Fruit fly (Drosophila melanogaster): Measurements from ENCODE around the gene Ubr3.

Gene Ubr3

DNA sequence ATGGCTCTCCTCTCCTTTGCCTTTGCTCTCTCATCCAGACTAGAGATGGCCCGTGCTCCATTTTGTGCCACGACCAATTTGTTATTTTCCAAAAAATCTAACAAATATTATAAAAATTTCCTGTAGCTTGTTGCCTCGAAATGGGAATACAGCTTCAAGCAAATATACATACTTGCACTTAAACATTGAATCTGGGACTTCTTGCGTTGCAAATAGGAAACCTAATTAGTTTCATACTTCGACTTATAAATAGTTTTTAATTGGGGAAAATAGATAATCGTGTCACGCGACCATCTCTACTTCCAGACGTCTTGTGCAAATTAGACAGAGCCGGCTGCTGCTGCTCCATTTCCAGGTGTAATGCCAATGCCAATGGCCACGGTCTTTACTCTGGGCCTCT lies 34.7 kb downstream of the Ubr3 start (continued):
- TF ChIP-seq CG8478 (optimal IDR thresholded peaks at IDR 0.05), result no peak
- no peak for TF ChIP-seq repo (GFP tag; optimal IDR thresholded peaks at IDR 0.05)
- TF ChIP-seq CG9797 (GFP tag; optimal IDR thresholded peaks at IDR 0.05), result no peak
- TF ChIP-seq ham (GFP tag; IDR thresholded peaks at IDR 0.05), result no peak
- TF ChIP-seq ind (GFP tag; optimal IDR thresholded peaks at IDR 0.05), result peak; percentile 36
- TF ChIP-seq CG6683 (GFP tag; optimal IDR thresholded peaks at IDR 0.05), result no peak
- TF ChIP-seq HHEX (GFP tag; optimal IDR thresholded peaks at IDR 0.05), result peak; percentile 34
- no peak for TF ChIP-seq CG11085 (GFP tag; IDR thresholded peaks at IDR 0.05)
- peak; percentile 90 for TF ChIP-seq sens (GFP tag)
- TF ChIP-seq Side (GFP tag; optimal IDR thresholded peaks at IDR 0.05), result no peak
- TF ChIP-seq NK7.1 (GFP tag; optimal IDR thresholded peaks at IDR 0.05), result no peak
- no peak for TF ChIP-seq Stat92E (GFP tag; optimal IDR thresholded peaks at IDR 0.05)
- TF ChIP-seq TFAM (GFP tag; optimal IDR thresholded peaks at IDR 0.05), result no peak
- peak; percentile 64 for TF ChIP-seq BEAF-32 (GFP tag; optimal IDR thresholded peaks at IDR 0.05)
- TF ChIP-seq CG1792 (GFP tag; optimal IDR thresholded peaks at IDR 0.05), result no peak
- peak; percentile 28; the same call in 1 of the 3 replicates for TF ChIP-seq CG34224 (GFP tag; IDR thresholded peaks at IDR 0.05; ENCODE audit: partially characterized antibody)
- no peak for TF ChIP-seq CG4707 (GFP tag; optimal IDR thresholded peaks at IDR 0.05)
- peak; percentile 46 for TF ChIP-seq chn (GFP tag; optimal IDR thresholded peaks at IDR 0.05)
- peak; percentile 66 for TF ChIP-seq Sox102F (GFP tag; optimal IDR thresholded peaks at IDR 0.05)
- TF ChIP-seq jumu (GFP tag; optimal IDR thresholded peaks at IDR 0.05), result peak; percentile 15
- TF ChIP-seq CG3065 (GFP tag; optimal IDR thresholded peaks at IDR 0.05), result no peak
- 0 out of 2 replicates have a peak, but pooled peaks have one; percentile 15 for TF ChIP-seq al (GFP tag; IDR thresholded peaks at IDR 0.05)
- TF ChIP-seq sqz (GFP tag; optimal IDR thresholded peaks at IDR 0.05), result peak; percentile 0
- TF ChIP-seq CG32532 (GFP tag; IDR thresholded peaks at IDR 0.05), result peak; percentile 9; the same call in 1 of the 2 replicates
- TF ChIP-seq abd-A (tag; optimal IDR thresholded peaks at IDR 0.05), result no peak
- TF ChIP-seq Mes4 (GFP tag; optimal IDR thresholded peaks at IDR 0.05), result no peak
- no peak for TF ChIP-seq danr (GFP tag; IDR thresholded peaks at IDR 0.05)
- no peak for TF ChIP-seq CG7928 (GFP tag; optimal IDR thresholded peaks at IDR 0.05)
- TF ChIP-seq B-H2 (GFP tag; optimal IDR thresholded peaks at IDR 0.05), result peak; percentile 40
- no peak for TF ChIP-seq sd (tag; optimal IDR thresholded peaks at IDR 0.05)
- no peak for TF ChIP-seq CG10654 (GFP tag; optimal IDR thresholded peaks at IDR 0.05)
- TF ChIP-seq CG17359 (tag; optimal IDR thresholded peaks at IDR 0.05), result peak; percentile 63
- no peak for TF ChIP-seq CG32767 (GFP tag; IDR thresholded peaks at IDR 0.05)
- no peak for TF ChIP-seq CG11696 (GFP tag; IDR thresholded peaks at IDR 0.05)
- TF ChIP-seq btn (GFP tag; optimal IDR thresholded peaks at IDR 0.05), result no peak
- TF ChIP-seq CG10543 (GFP tag; optimal IDR thresholded peaks at IDR 0.05), result peak; percentile 33
- 0 out of 3 replicates have a peak, but pooled peaks have one; percentile 38 for TF ChIP-seq CG11093 (GFP tag; IDR thresholded peaks at IDR 0.05)
- TF ChIP-seq CG11247 (GFP tag; IDR thresholded peaks at IDR 0.05), result no peak
- 0 out of 3 replicates have a peak, but pooled peaks have one; percentile 25 for TF ChIP-seq ken (GFP tag; IDR thresholded peaks at IDR 0.05)
- TF ChIP-seq croc (GFP tag; conservative IDR thresholded peaks at IDR 0.05), result no peak
- TF ChIP-seq ranshi (GFP tag; IDR thresholded peaks at IDR 0.05), result peak; percentile 29; the same call in 1 of the 2 replicates
- no peak for TF ChIP-seq vfl (GFP tag; optimal IDR thresholded peaks at IDR 0.05)
- TF ChIP-seq Abd-B (GFP tag; optimal IDR thresholded peaks at IDR 0.05), result peak; percentile 43
- TF ChIP-seq CG9727 (GFP tag; optimal IDR thresholded peaks at IDR 0.05), result peak; percentile 53
- peak; percentile 23 for TF ChIP-seq CG15601 (tag; optimal IDR thresholded peaks at IDR 0.05)
- TF ChIP-seq klu (GFP tag; IDR thresholded peaks at IDR 0.05), result no peak
- TF ChIP-seq fd96Cb (tag; optimal IDR thresholded peaks at IDR 0.05), result peak; percentile 47
- no peak for TF ChIP-seq Eip74EF (GFP tag; optimal IDR thresholded peaks at IDR 0.05)
- no peak for TF ChIP-seq eyg (GFP tag; optimal IDR thresholded peaks at IDR 0.05)
- TF ChIP-seq dan (GFP tag; IDR thresholded peaks at IDR 0.05), result no peak
- no peak for TF ChIP-seq tup (GFP tag; optimal IDR thresholded peaks at IDR 0.05)

Measured in whole organism, embryonic.